Fruit fly (Drosophila melanogaster) whole organism, wandering third instar larva: ENCODE results near the gene Mocs1.

Experiments
- CrebA ChIP-seq: fragments of 200-800 bp; sonication (Bioruptor generic); optimal IDR thresholded peaks from 2 replicates; lab custom pipeline; 2016; ENCODE audit warnings: missing biosample characterization, mild to moderate bottlenecking, missing genetic modification characterization, borderline replicate concordance
- Dif ChIP-seq: fragments of 200-275, 200-300 bp; sonication (Bioruptor generic); optimal IDR thresholded peaks from 2 replicates; lab custom pipeline; 2018; ENCODE audit warnings: missing biosample characterization, missing genetic modification characterization; ENCODE audit not compliant: partially characterized antibody
- GATAd ChIP-seq: sonication (Bioruptor generic); optimal IDR thresholded peaks from 2 replicates; lab custom pipeline; 2016; ENCODE audit warnings: missing biosample characterization, missing genetic modification characterization
- Hr78 ChIP-seq: fragments of >200 bp; optimal IDR thresholded peaks from 2 replicates; lab custom pipeline; 2017; ENCODE audit warnings: missing biosample characterization, missing genetic modification characterization
- Rel ChIP-seq, 2 experiments: fragments of 200-800 bp; sonication (Bioruptor generic) in 1 of 2; optimal IDR thresholded peaks; 2 replicates in 1 of 2; 3 replicates in 1 of 2; lab custom pipeline; 2016 to 2019; ENCODE audit warnings: mild to moderate bottlenecking in 2 of 2, missing biosample characterization in 2 of 2, missing genetic modification characterization in 2 of 2, moderate library complexity in 1 of 2
- Vsx2 ChIP-seq: fragments of 200-300, 225-300 bp; sonication (Bioruptor generic); optimal IDR thresholded peaks from 2 replicates; lab custom pipeline; 2018; ENCODE audit warnings: missing biosample characterization, missing genetic modification characterization; ENCODE audit not compliant: partially characterized antibody
- lola ChIP-seq: fragments of >200 bp; optimal IDR thresholded peaks from 2 replicates; lab custom pipeline; 2017; ENCODE audit warnings: missing biosample characterization, missing genetic modification characterization
- sv ChIP-seq: fragments of 200-800 bp; sonication (Bioruptor generic); optimal IDR thresholded peaks from 3 replicates; lab custom pipeline; 2016; ENCODE audit warnings: missing biosample characterization, missing genetic modification characterization

- TF ChIP-seq Rel (GFP tag; optimal IDR thresholded peaks at IDR 0.05; lab: Kevin White, UChicago) (no peak), Rel (tag; optimal IDR thresholded peaks at IDR 0.05; lab: Kevin White, UChicago) (no peak), GATAd (GFP tag; lab: Kevin White, UChicago) (no peak), Hr78 (GFP tag; lab: Kevin White, UChicago) (no peak), Dif (GFP tag; lab: Kevin White, UChicago) (no peak), Vsx2 (GFP tag; lab: Kevin White, UChicago) (no peak), sv (GFP tag; lab: Kevin White, UChicago) (no peak), lola (no peak), CrebA (GFP tag; lab: Kevin White, UChicago) (no peak)
Measured at dm6 chr3L:11119396-11119900, 49.1 kb downstream of the Mocs1 start.
